Worm (Caenorhabditis elegans) whole organism, early embryonic: ENCODE measurements around the gene dmsr-9.

Experiments used
- B0310.2 ChIP-seq: sonication (generic microtip); optimal IDR thresholded peaks from 2 replicates; lab custom pipeline; 2016; ENCODE audit warnings: mild to moderate bottlenecking, missing genetic modification characterization, missing compliant biosample characterization
- ama-1 ChIP-seq: fragments of 150-350 bp; optimal IDR thresholded peaks from 2 replicates; lab custom pipeline; 2014
- ceh-13 ChIP-seq: fragments of 200-800 bp; sonication (Bioruptor generic); optimal IDR thresholded peaks from 2 replicates; lab custom pipeline; 2018; ENCODE audit warnings: mild to moderate bottlenecking, missing genetic modification characterization, missing compliant biosample characterization
- ceh-36 ChIP-seq: sonication (generic microtip); optimal IDR thresholded peaks from 2 replicates; lab custom pipeline; 2016; ENCODE audit warnings: missing genetic modification characterization, inconsistent platforms, missing compliant biosample characterization
- ets-7 ChIP-seq: sonication (generic microtip); optimal IDR thresholded peaks from 2 replicates; lab custom pipeline; 2016; ENCODE audit warnings: missing genotype, missing genetic modification characterization, missing compliant biosample characterization
- flt-1 ChIP-seq: fragments of 200-800 bp; sonication (Bioruptor generic); IDR thresholded peaks from 2 replicates; pipeline ENCODE4 v1.3.6; 2022; ENCODE audit warnings: missing genetic modification characterization, missing compliant biosample characterization
- hmbx-1 ChIP-seq: sonication (generic microtip); optimal IDR thresholded peaks from 2 replicates; lab custom pipeline; 2016; ENCODE audit warnings: mild to moderate bottlenecking, missing genetic modification characterization, missing compliant biosample characterization
- hmg-4 ChIP-seq: fragments of 200-800 bp; sonication (Bioruptor generic); optimal IDR thresholded peaks from 2 replicates; lab custom pipeline; 2018; ENCODE audit warnings: mild to moderate bottlenecking, missing genetic modification characterization, missing compliant biosample characterization
- pes-1 ChIP-seq: fragments of 200-800 bp; sonication (Bioruptor generic); IDR thresholded peaks from 2 replicates; pipeline ENCODE4 v1.3.6; 2022; ENCODE audit warnings: missing genetic modification reagents, missing genetic modification characterization, missing compliant biosample characterization
- tbx-11 ChIP-seq: fragments of 200-800 bp; sonication (Bioruptor generic); IDR thresholded peaks from 2 replicates; pipeline ENCODE4 v1.3.6; 2022; ENCODE audit warnings: missing genetic modification characterization, missing compliant biosample characterization
- tra-4 ChIP-seq: sonication (generic microtip); optimal IDR thresholded peaks from 2 replicates; lab custom pipeline; 2017; ENCODE audit warnings: missing genetic modification characterization, missing compliant biosample characterization

DNA sequence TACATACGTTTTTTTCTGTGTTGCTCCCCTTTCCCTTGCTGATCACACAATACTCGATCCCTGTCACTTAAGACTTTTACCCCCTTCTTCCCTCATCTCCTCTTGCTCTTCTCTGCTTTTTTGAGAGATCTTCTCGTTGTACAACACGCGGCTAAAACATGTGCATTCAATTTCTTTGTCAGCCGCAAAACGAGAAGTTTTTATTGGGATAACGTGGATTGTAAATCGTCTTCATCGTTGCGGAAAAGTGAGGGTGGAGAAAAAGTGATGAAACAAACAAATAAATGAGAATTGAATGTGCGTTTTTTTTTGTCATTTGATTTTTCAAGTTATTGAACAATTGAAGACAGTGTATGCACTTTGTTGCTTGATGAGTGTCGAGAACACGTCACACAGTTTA is 30.0 kb downstream of the dmsr-9 start:
- TF ChIP-seq tra-4 = no peak
- no peak for TF ChIP-seq ceh-13 (GFP tag; lab: Kevin White, UChicago)
- no peak for TF ChIP-seq ama-1 (lab: Kevin White, UChicago)
- TF ChIP-seq hmg-4 (GFP tag; lab: Kevin White, UChicago) = no peak
- no peak for TF ChIP-seq hmbx-1
- TF ChIP-seq flt-1 (GFP tag; lab: Robert Waterston, UW) = no peak
- no peak for TF ChIP-seq B0310.2 (tag; lab: Kevin White, UChicago)
- no peak for TF ChIP-seq ceh-36 (tag; lab: Kevin White, UChicago)
- TF ChIP-seq pes-1 (GFP tag; lab: Robert Waterston, UW) = no peak
- no peak for TF ChIP-seq tbx-11 (GFP tag; lab: Robert Waterston, UW)
- TF ChIP-seq ets-7 (tag; lab: Kevin White, UChicago) = no peak
